Worm (Caenorhabditis elegans) whole organism, midembryonic: ENCODE data around the gene EEED8.15.

Experiments
- cog-1 ChIP-seq: sonication (generic microtip); optimal IDR thresholded peaks from 2 replicates; lab custom pipeline; 2016; ENCODE audit warnings: missing genetic modification characterization, missing compliant biosample characterization
- klf-2 ChIP-seq: fragments of 200-800 bp; sonication (Bioruptor generic); conservative IDR thresholded peaks from 2 replicates; pipeline ENCODE4 v1.3.6; 2022; ENCODE audit warnings: missing genetic modification reagents, missing genetic modification characterization, missing compliant biosample characterization
- tab-1 ChIP-seq: fragments of 200-800 bp; sonication (Bioruptor generic); IDR thresholded peaks from 2 replicates; pipeline ENCODE4 v1.3.6; 2022; ENCODE audit warnings: missing genetic modification characterization, missing compliant biosample characterization
- ztf-23 ChIP-seq: fragments of 200-800 bp; sonication (Bioruptor generic); IDR thresholded peaks from 2 replicates; pipeline ENCODE4 v1.3.6; 2022; ENCODE audit warnings: missing genetic modification reagents, missing genetic modification characterization, missing compliant biosample characterization
- ztf-29 ChIP-seq: fragments of 200-800 bp; sonication (Bioruptor generic); IDR thresholded peaks from 2 replicates; pipeline ENCODE4 v1.3.6; 2022; ENCODE audit warnings: missing genetic modification reagents, missing genetic modification characterization, missing compliant biosample characterization

DNA sequence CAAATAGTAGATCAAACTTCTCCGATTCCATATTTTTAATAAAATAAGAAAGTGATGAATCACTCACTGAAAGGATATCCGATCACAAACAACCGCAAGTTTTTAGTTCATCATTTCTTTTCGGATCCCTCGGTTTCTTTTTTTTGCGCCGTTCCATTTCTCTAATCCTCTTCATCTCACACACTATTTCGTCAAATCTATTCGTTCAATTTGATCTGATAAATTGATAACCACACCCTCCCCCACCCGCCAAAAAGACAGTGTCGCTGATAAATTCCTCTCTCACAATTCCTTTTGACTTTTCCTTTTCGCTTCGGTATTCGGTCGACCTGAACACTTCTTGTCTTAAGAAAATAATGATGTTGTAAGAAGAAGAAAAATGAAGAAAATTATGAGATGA lies 40.5 kb downstream of the EEED8.15 start:
- TF ChIP-seq ztf-23 (GFP tag; lab: Robert Waterston, UW): no peak
- no peak for TF ChIP-seq tab-1 (GFP tag; lab: Robert Waterston, UW)
- TF ChIP-seq ztf-29 (GFP tag; lab: Robert Waterston, UW): no peak
- TF ChIP-seq cog-1 (tag; lab: Kevin White, UChicago): no peak
- TF ChIP-seq klf-2 (GFP tag; lab: Robert Waterston, UW): no peak
